Worm (Caenorhabditis elegans): Measurements from ENCODE around the gene clp-2.

- TF ChIP-seq ceh-16 (tag; optimal IDR thresholded peaks at IDR 0.05) (no peak), nhr-23 (tag; optimal IDR thresholded peaks at IDR 0.05) (no peak), egl-27 (tag; optimal IDR thresholded peaks at IDR 0.05) (no peak), ama-1 (optimal IDR thresholded peaks at IDR 0.05) (no peak), nhr-43 (tag; optimal IDR thresholded peaks at IDR 0.05; ENCODE audit: poor library complexity, severe bottlenecking) (no peak), unc-62 (GFP tag; optimal IDR thresholded peaks at IDR 0.05) (no peak), elt-1 (tag; optimal IDR thresholded peaks at IDR 0.05) (no peak), lin-15B (tag; optimal IDR thresholded peaks at IDR 0.05) (no peak), tbx-2 (tag; optimal IDR thresholded peaks at IDR 0.05) (no peak), fos-1 (tag; optimal IDR thresholded peaks at IDR 0.05) (no peak), ceh-82 (tag; optimal IDR thresholded peaks at IDR 0.05) (no peak)
Measured at ce11 chrIII:4679963-4680484, 23.8 kb downstream of the clp-2 start, which contains the start of gene srg-11.

Measured in whole organism, L3 larva.